Fruit fly (Drosophila melanogaster) whole organism, adult: ENCODE data around the gene CG32695.

Experiments
- CG11617 ChIP-seq: fragments of 200-800 bp; sonication (Bioruptor generic); optimal IDR thresholded peaks from 2 replicates; lab custom pipeline; 2017; ENCODE audit warnings: mild to moderate bottlenecking, missing biosample characterization, missing genetic modification reagents, missing genetic modification characterization
- CG12768 ChIP-seq: fragments of 200-800 bp; sonication (Bioruptor generic); optimal IDR thresholded peaks from 2 replicates; lab custom pipeline; 2017; ENCODE audit warnings: missing biosample characterization, missing genetic modification characterization, mild to moderate bottlenecking, moderate library complexity, missing genetic modification reagents
- CG14711 ChIP-seq: fragments of 200-800 bp; sonication (Bioruptor generic); optimal IDR thresholded peaks from 2 replicates; lab custom pipeline; 2018; ENCODE audit warnings: missing biosample characterization, mild to moderate bottlenecking, missing genetic modification characterization, moderate library complexity
- CG1620 ChIP-seq: fragments of 200-800 bp; sonication (Bioruptor generic); optimal IDR thresholded peaks from 2 replicates; lab custom pipeline; 2016; ENCODE audit warnings: missing biosample characterization, missing genetic modification characterization
- CG33017 ChIP-seq: fragments of 200-800 bp; sonication (Bioruptor generic); optimal IDR thresholded peaks from 2 replicates; lab custom pipeline; 2018; ENCODE audit warnings: missing biosample characterization, mild to moderate bottlenecking, missing genetic modification characterization, moderate library complexity
- CG5204 ChIP-seq: fragments of 200-800 bp; sonication (Bioruptor generic); optimal IDR thresholded peaks from 2 replicates; lab custom pipeline; 2016; ENCODE audit warnings: missing biosample characterization, missing genetic modification characterization
- CG7045 ChIP-seq: fragments of 200-800 bp; sonication (Bioruptor generic); optimal IDR thresholded peaks from 2 replicates; lab custom pipeline; 2017; ENCODE audit warnings: missing biosample characterization, mild to moderate bottlenecking, missing genetic modification characterization
- CG7101 ChIP-seq: fragments of 200-800 bp; sonication (Bioruptor generic); optimal IDR thresholded peaks from 2 replicates; lab custom pipeline; 2018; ENCODE audit warnings: missing biosample characterization, mild to moderate bottlenecking, missing genetic modification characterization, moderate library complexity
- Clk ChIP-seq: fragments of 200-800 bp; sonication (Bioruptor generic); optimal IDR thresholded peaks from 2 replicates; lab custom pipeline; 2017; ENCODE audit warnings: missing biosample characterization, missing genetic modification characterization
- Crg-1 ChIP-seq: fragments of 200-800 bp; sonication (Bioruptor generic); optimal IDR thresholded peaks from 2 replicates; lab custom pipeline; 2016; ENCODE audit warnings: missing biosample characterization, missing genetic modification characterization
- Hr96 ChIP-seq: fragments of 200-800 bp; sonication (Bioruptor generic); optimal IDR thresholded peaks from 2 replicates; lab custom pipeline; 2016; ENCODE audit warnings: missing biosample characterization, missing genetic modification characterization
- bab1 ChIP-seq: fragments of 200-800 bp; sonication (Bioruptor generic); optimal IDR thresholded peaks from 3 replicates; lab custom pipeline; 2019; ENCODE audit warnings: missing biosample characterization, mild to moderate bottlenecking, missing genetic modification characterization, moderate library complexity
- cic ChIP-seq: fragments of 200-800 bp; sonication (Bioruptor generic); optimal IDR thresholded peaks from 2 replicates; lab custom pipeline; 2017; ENCODE audit warnings: missing biosample characterization, mild to moderate bottlenecking, missing genetic modification characterization, moderate library complexity
- cnc ChIP-seq, 2 experiments: fragments of >200 bp; optimal IDR thresholded peaks; 2 replicates each; lab custom pipeline; 2017
- kay ChIP-seq: fragments of 200-800 bp; sonication (Bioruptor generic); peaks from one replicate; lab custom pipeline; 2016; ENCODE audit warnings: missing biosample characterization, missing genetic modification characterization, borderline replicate concordance
- ovo ChIP-seq: fragments of 200-800 bp; sonication (Bioruptor generic); optimal IDR thresholded peaks from 2 replicates; lab custom pipeline; 2016; ENCODE audit warnings: missing biosample characterization, missing genetic modification characterization
- pad ChIP-seq: fragments of 200-800 bp; sonication (Bioruptor generic); optimal IDR thresholded peaks from 3 replicates; lab custom pipeline; 2017; ENCODE audit warnings: missing biosample characterization, missing genetic modification characterization, mild to moderate bottlenecking, moderate library complexity, missing genetic modification reagents
- tj ChIP-seq: fragments of 200-800 bp; sonication (Bioruptor generic); optimal IDR thresholded peaks from 3 replicates; lab custom pipeline; 2017; ENCODE audit warnings: missing biosample characterization, mild to moderate bottlenecking, missing genetic modification characterization, moderate library complexity
- toe ChIP-seq: fragments of 200-800 bp; sonication (Bioruptor generic); optimal IDR thresholded peaks from 2 replicates; lab custom pipeline; 2016; ENCODE audit warnings: missing biosample characterization, missing genetic modification characterization

CG32695 gene

DNA sequence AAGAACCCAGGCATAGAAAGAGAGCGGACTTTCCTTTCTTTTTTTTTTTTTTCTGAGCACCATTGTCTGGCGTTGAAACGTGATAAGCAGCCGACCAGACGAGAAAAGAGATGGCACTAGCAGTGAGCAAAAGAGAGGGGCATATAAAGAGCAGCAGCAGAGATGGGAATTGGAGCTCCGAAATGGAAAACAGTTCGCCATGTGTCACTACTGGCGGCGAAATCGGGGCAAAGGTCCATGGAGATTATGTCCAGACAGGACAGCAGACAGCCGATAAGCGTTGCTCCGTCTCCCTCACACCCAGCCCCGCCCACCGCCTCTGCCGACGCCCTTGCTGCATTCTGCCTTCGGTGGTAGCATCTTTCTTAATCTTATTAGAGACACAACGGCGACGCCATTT, 40.8 kb downstream of the CG32695 start:
- TF ChIP-seq bab1 (GFP tag; lab: Kevin White, UChicago) (no peak), tj (GFP tag; lab: Kevin White, UChicago) (no peak), ovo (GFP tag; lab: Kevin White, UChicago) (no peak), CG12768 (GFP tag; lab: Kevin White, UChicago) (no peak), CG7101 (no peak), pad (GFP tag; lab: Kevin White, UChicago) (no peak), CG7045 (no peak), CG1620 (GFP tag; lab: Kevin White, UChicago) (no peak), toe (GFP tag; lab: Kevin White, UChicago) (no peak), Crg-1 (no peak), CG14711 (tag; lab: Kevin White, UChicago) (no peak), cic (GFP tag; lab: Kevin White, UChicago) (no peak), cnc (optimal IDR thresholded peaks at IDR 0.05; lab: Kevin White, UChicago) (no peak), CG11617 (GFP tag; lab: Kevin White, UChicago) (no peak), Clk (GFP tag; lab: Kevin White, UChicago) (no peak), CG5204 (GFP tag; lab: Kevin White, UChicago) (no peak), CG33017 (tag; lab: Kevin White, UChicago) (no peak), Hr96 (GFP tag; lab: Kevin White, UChicago) (no peak), kay (GFP tag; lab: Kevin White, UChicago) (no peak)

DNA sequence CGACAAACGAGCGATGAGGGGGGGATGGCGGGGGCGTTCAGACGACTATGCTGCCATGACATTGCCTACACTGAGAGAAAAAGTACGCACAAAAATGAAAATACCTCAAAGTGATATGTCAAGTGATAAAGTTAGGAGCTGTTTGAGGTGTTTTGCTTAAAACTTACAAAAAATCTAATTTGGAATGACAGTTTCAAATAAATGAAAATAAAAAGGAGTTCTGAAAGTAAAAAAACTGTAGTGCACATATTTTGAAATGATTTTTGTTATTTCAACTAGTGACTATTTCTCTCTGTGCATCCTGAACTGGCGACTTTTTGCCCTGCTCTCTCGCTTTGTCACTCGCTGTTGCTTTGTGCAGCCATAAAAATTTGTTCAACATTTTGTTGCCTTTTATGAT, 44.0 kb downstream of the CG32695 start:
- TF ChIP-seq pad (GFP tag; lab: Kevin White, UChicago): no peak
- TF ChIP-seq Hr96 (GFP tag; lab: Kevin White, UChicago): peak; percentile 11
